Worm (Caenorhabditis elegans) whole organism, late embryonic: ENCODE data around the gene H38K22.6.

Source experiments
- C08G9.2 ChIP-seq: sonication (generic microtip); optimal IDR thresholded peaks from 2 replicates; lab custom pipeline; 2016; ENCODE audit warnings: mild to moderate bottlenecking, missing genetic modification characterization, moderate library complexity, missing compliant biosample characterization
- F13H6.1 ChIP-seq: sonication (generic microtip); optimal IDR thresholded peaks from 2 replicates; lab custom pipeline; 2016; ENCODE audit warnings: missing genetic modification characterization, missing compliant biosample characterization
- ceh-14 ChIP-seq: sonication (generic microtip); optimal IDR thresholded peaks from 2 replicates; lab custom pipeline; 2016; ENCODE audit warnings: missing genotype, missing genetic modification characterization, missing compliant biosample characterization
- ceh-18 ChIP-seq: sonication (generic microtip); optimal IDR thresholded peaks from 2 replicates; lab custom pipeline; 2016; ENCODE audit warnings: missing genetic modification characterization, missing compliant biosample characterization
- ceh-19 ChIP-seq: fragments of 200-800 bp; sonication (Bioruptor generic); optimal IDR thresholded peaks from 2 replicates; lab custom pipeline; 2018; ENCODE audit warnings: mild to moderate bottlenecking, missing genetic modification characterization, missing compliant biosample characterization
- ceh-2 ChIP-seq: sonication (generic microtip); optimal IDR thresholded peaks from 2 replicates; lab custom pipeline; 2016; ENCODE audit warnings: missing genotype, missing genetic modification characterization, missing compliant biosample characterization
- ceh-30 ChIP-seq: fragments of 150-350 bp; optimal IDR thresholded peaks from 2 replicates; lab custom pipeline; 2014; ENCODE audit warnings: missing biosample characterization, missing genetic modification characterization
- ceh-34 ChIP-seq: sonication (generic microtip); optimal IDR thresholded peaks from 2 replicates; lab custom pipeline; 2016; ENCODE audit warnings: mild to moderate bottlenecking, missing genetic modification characterization, missing compliant biosample characterization
- ceh-48 ChIP-seq: sonication (generic microtip); optimal IDR thresholded peaks from 2 replicates; lab custom pipeline; 2016; ENCODE audit warnings: missing genetic modification characterization, inconsistent platforms, missing compliant biosample characterization
- che-1 ChIP-seq: sonication (generic microtip); optimal IDR thresholded peaks from 2 replicates; lab custom pipeline; 2016; ENCODE audit warnings: mild to moderate bottlenecking, missing genetic modification characterization, missing compliant biosample characterization
- ets-4 ChIP-seq: sonication (generic microtip); optimal IDR thresholded peaks from 2 replicates; lab custom pipeline; 2016; ENCODE audit warnings: missing genetic modification characterization, missing compliant biosample characterization
- eyg-1 ChIP-seq: sonication (generic microtip); optimal IDR thresholded peaks from 2 replicates; lab custom pipeline; 2016; ENCODE audit warnings: missing genotype, missing genetic modification characterization, missing compliant biosample characterization
- fax-1 ChIP-seq: sonication (generic microtip); optimal IDR thresholded peaks from 2 replicates; lab custom pipeline; 2016; ENCODE audit warnings: missing genotype, missing genetic modification characterization, missing compliant biosample characterization
- fkh-10 ChIP-seq: fragments of 150-350 bp; optimal IDR thresholded peaks from 2 replicates; lab custom pipeline; 2014; ENCODE audit warnings: missing biosample characterization, missing genetic modification reagents, missing genetic modification characterization
- fkh-6 ChIP-seq: sonication (generic microtip); optimal IDR thresholded peaks from 2 replicates; lab custom pipeline; 2016; ENCODE audit warnings: missing genetic modification characterization, missing compliant biosample characterization
- hlh-13 ChIP-seq: fragments of 200-800 bp; sonication (Bioruptor generic); optimal IDR thresholded peaks from 2 replicates; lab custom pipeline; 2018; ENCODE audit warnings: mild to moderate bottlenecking, missing genetic modification characterization, missing compliant biosample characterization
- hlh-30 ChIP-seq: sonication (generic microtip); optimal IDR thresholded peaks from 2 replicates; lab custom pipeline; 2017; ENCODE audit warnings: antibody characterized with exemption, missing genetic modification characterization, missing compliant biosample characterization; ENCODE audit not compliant: insufficient read depth
- hlh-6 ChIP-seq: sonication (generic microtip); optimal IDR thresholded peaks from 2 replicates; lab custom pipeline; 2016; ENCODE audit warnings: missing genotype, missing genetic modification characterization, missing compliant biosample characterization
- hlh-8 ChIP-seq: sonication (generic microtip); optimal IDR thresholded peaks from 2 replicates; lab custom pipeline; 2016; ENCODE audit warnings: missing genotype, missing genetic modification characterization, missing compliant biosample characterization
- lim-6 ChIP-seq: sonication (generic microtip); optimal IDR thresholded peaks from 2 replicates; lab custom pipeline; 2016; ENCODE audit warnings: missing genetic modification characterization, missing compliant biosample characterization
- madf-2 ChIP-seq: sonication (generic microtip); optimal IDR thresholded peaks from 2 replicates; lab custom pipeline; 2017; ENCODE audit warnings: missing genetic modification characterization, missing compliant biosample characterization
- nfya-1 ChIP-seq: sonication (generic microtip); optimal IDR thresholded peaks from 2 replicates; lab custom pipeline; 2017; ENCODE audit warnings: missing genetic modification characterization, mild to moderate bottlenecking, missing compliant biosample characterization, antibody characterized with exemption, moderate library complexity
- nhr-232 ChIP-seq: sonication (generic microtip); optimal IDR thresholded peaks from 2 replicates; lab custom pipeline; 2016; ENCODE audit warnings: missing genetic modification characterization, missing compliant biosample characterization
- npax-4 ChIP-seq: sonication (generic microtip); optimal IDR thresholded peaks from 2 replicates; lab custom pipeline; 2016; ENCODE audit warnings: missing genetic modification characterization, missing compliant biosample characterization
- odd-2 ChIP-seq: sonication (generic microtip); optimal IDR thresholded peaks from 2 replicates; lab custom pipeline; 2017; ENCODE audit warnings: antibody characterized with exemption, mild to moderate bottlenecking, missing genetic modification characterization, missing compliant biosample characterization
- pag-3 ChIP-seq: sonication (generic microtip); optimal IDR thresholded peaks from 2 replicates; lab custom pipeline; 2016; ENCODE audit warnings: missing compliant biosample characterization, missing genetic modification characterization, borderline replicate concordance
- pat-9 ChIP-seq: fragments of 200-800 bp; sonication (Bioruptor generic); optimal IDR thresholded peaks from 2 replicates; lab custom pipeline; 2018; ENCODE audit warnings: mild to moderate bottlenecking, missing genetic modification characterization, moderate library complexity, missing compliant biosample characterization
- pha-2 ChIP-seq: sonication (generic microtip); optimal IDR thresholded peaks from 2 replicates; lab custom pipeline; 2017; ENCODE audit warnings: mild to moderate bottlenecking, missing genetic modification characterization, missing compliant biosample characterization
- pha-4 ChIP-seq: fragments of 150-350 bp; optimal IDR thresholded peaks from 2 replicates; lab custom pipeline; 2018; ENCODE audit warnings: missing biosample characterization, missing genetic modification reagents, missing genetic modification characterization
- pros-1 ChIP-seq: fragments of 150-350 bp; optimal IDR thresholded peaks from 2 replicates; lab custom pipeline; 2014; ENCODE audit warnings: missing biosample characterization, missing genetic modification reagents, missing genetic modification characterization
- ref-2 ChIP-seq: sonication (generic microtip); optimal IDR thresholded peaks from 2 replicates; lab custom pipeline; 2016; ENCODE audit warnings: missing genetic modification characterization, missing compliant biosample characterization
- rnt-1 ChIP-seq: sonication (generic microtip); optimal IDR thresholded peaks from 2 replicates; lab custom pipeline; 2016; ENCODE audit warnings: missing genetic modification characterization, missing compliant biosample characterization
- sdc-2 ChIP-seq: sonication (generic microtip); optimal IDR thresholded peaks from 2 replicates; lab custom pipeline; 2016; ENCODE audit warnings: missing genotype, missing genetic modification characterization, missing compliant biosample characterization
- sox-2 ChIP-seq: fragments of 200-800 bp; sonication (Bioruptor generic); IDR thresholded peaks from 2 replicates; pipeline ENCODE4 v1.3.6; 2022; ENCODE audit warnings: missing genetic modification reagents, missing genetic modification characterization, missing compliant biosample characterization
- syd-9 ChIP-seq: sonication (generic microtip); optimal IDR thresholded peaks from 2 replicates; lab custom pipeline; 2016; ENCODE audit warnings: mild to moderate bottlenecking, missing genetic modification characterization, moderate library complexity, missing compliant biosample characterization
- tbx-2 ChIP-seq: sonication (generic microtip); optimal IDR thresholded peaks from 2 replicates; lab custom pipeline; 2016; ENCODE audit warnings: missing genetic modification characterization, missing compliant biosample characterization
- tbx-7 ChIP-seq: sonication (generic microtip); optimal IDR thresholded peaks from 2 replicates; lab custom pipeline; 2016; ENCODE audit warnings: missing genotype, missing genetic modification characterization, missing compliant biosample characterization
- ttx-3 ChIP-seq: sonication (generic microtip); optimal IDR thresholded peaks from 2 replicates; lab custom pipeline; 2016; ENCODE audit warnings: missing genetic modification reagents, missing genetic modification characterization, missing compliant biosample characterization
- unc-42 ChIP-seq: sonication (generic microtip); optimal IDR thresholded peaks from 2 replicates; lab custom pipeline; 2016; ENCODE audit warnings: missing genotype, missing genetic modification characterization, missing compliant biosample characterization
- unc-55 ChIP-seq: sonication (generic microtip); optimal IDR thresholded peaks from 2 replicates; lab custom pipeline; 2017; ENCODE audit warnings: missing biosample characterization, missing genetic modification reagents, missing genetic modification characterization
- unc-86 ChIP-seq: sonication (generic microtip); optimal IDR thresholded peaks from 2 replicates; lab custom pipeline; 2016; ENCODE audit warnings: missing genetic modification characterization, missing compliant biosample characterization
- ztf-16 ChIP-seq: sonication (generic microtip); optimal IDR thresholded peaks from 2 replicates; lab custom pipeline; 2017; ENCODE audit warnings: missing genetic modification characterization, missing compliant biosample characterization

Gene H38K22.6

DNA sequence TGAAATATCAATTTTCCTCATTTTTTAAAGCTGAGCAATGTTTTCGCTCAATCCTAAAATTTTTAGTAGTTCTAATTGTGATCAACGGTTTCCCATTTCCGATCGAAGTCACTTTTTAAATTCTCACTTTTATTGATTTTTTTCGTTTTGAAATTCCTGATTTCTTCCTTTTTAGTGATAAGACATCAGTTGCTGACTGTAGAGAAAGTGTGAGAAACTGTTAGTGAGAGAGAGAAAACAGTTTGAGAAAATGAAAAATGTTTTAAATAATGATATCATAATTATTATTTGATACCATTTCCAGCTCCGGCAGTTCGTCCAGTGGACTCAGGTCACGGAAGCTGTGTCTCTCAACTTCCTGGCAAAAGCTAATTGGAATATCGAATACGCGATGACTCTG, 5.7 kb upstream of the H38K22.6 start:
- TF ChIP-seq ceh-34, result no peak
- no peak for TF ChIP-seq rnt-1 (tag; lab: Kevin White, UChicago)
- TF ChIP-seq hlh-13 (GFP tag; lab: Kevin White, UChicago), result no peak
- no peak for TF ChIP-seq F13H6.1 (tag; lab: Kevin White, UChicago)
- no peak for TF ChIP-seq pag-3
- TF ChIP-seq pat-9 (tag; lab: Kevin White, UChicago), result no peak

DNA sequence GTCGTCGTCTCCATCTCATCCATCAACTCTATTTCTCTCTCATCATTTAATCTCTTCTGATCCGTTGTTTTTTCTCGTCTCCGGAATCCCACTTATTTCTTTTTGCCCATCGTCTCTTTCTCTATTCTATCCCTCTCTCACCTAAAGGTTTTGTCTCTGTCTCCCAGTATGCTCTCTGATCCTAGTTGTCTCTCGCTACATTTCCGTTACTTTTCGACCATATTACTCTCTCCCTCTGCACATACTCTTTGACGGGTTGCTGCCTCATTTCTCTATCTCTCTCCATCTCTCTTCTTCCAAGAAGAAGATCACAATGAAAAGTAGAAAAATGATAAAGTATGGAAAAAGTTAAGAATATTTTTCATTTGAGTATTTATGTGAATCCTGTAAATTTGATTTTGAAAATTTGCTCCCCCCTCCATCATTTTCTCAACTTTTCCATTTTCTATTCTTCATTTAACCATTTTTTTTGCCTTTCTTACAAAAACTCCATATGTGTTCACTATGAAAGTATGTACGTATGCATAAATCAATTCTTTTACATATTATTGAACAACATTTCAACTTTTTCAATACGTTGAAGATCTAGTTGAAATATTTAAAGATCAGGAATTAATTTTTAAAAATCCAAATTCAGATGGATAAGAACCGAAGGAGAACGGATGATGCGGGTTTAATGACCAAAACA, 3.0 kb upstream of the H38K22.6 start, which contains the start of gene tag-131:
TSS of gene tag-131 (plus strand) at position 638 of the 688 bp plus-strand sequence.
- TF ChIP-seq hlh-30 (tag; lab: Kevin White, UChicago) (no peak), unc-55 (GFP tag; lab: Kevin White, UChicago) (peak; percentile 81), ceh-18 (tag; lab: Kevin White, UChicago) (peak; percentile 36), nfya-1 (tag; lab: Kevin White, UChicago) (peak; percentile 63), fkh-10 (GFP tag; lab: Kevin White, UChicago) (no peak), tbx-2 (tag; lab: Kevin White, UChicago) (peak; percentile 31), unc-42 (tag; lab: Kevin White, UChicago) (no peak), fax-1 (tag; lab: Kevin White, UChicago) (no peak), ceh-30 (tag; lab: Kevin White, UChicago) (no peak), odd-2 (tag; lab: Kevin White, UChicago) (no peak), fkh-6 (tag; lab: Kevin White, UChicago) (no peak)

DNA sequence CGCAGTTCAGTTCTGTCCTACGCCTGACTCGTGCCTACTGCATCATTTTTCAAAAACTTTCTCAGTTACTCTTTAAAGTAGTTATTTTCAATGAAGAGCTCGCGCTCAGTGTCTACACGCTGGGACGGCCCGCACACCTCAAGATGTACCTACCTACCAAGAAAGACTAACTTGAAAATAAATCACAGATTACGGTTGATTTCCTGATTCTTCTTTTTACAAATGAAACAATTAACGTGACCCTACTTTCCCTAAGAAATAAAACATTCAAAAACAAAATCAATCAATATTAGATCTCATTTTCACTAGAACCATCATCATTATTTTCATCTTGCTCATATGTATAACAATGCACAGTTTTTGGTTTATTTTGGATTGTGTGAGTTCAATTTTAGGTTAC, 1.2 kb downstream of the H38K22.6 start, which contains the start of gene H38K22.7:
TSS of gene H38K22.7 (plus strand) at position 301 of the 400 bp plus-strand sequence.
- TF ChIP-seq eyg-1 (tag; lab: Kevin White, UChicago), result no peak
- TF ChIP-seq ttx-3 (tag; lab: Kevin White, UChicago), result no peak
- TF ChIP-seq ceh-18 (tag; lab: Kevin White, UChicago), result no peak
- TF ChIP-seq pros-1 (tag; lab: Kevin White, UChicago), result no peak
- TF ChIP-seq fkh-10 (GFP tag; lab: Kevin White, UChicago), result no peak
- no peak for TF ChIP-seq ceh-2 (tag; lab: Kevin White, UChicago)
- TF ChIP-seq ref-2 (tag; lab: Kevin White, UChicago), result no peak
- TF ChIP-seq ceh-34, result no peak
- TF ChIP-seq fax-1 (tag; lab: Kevin White, UChicago), result no peak
- TF ChIP-seq tbx-7 (tag; lab: Kevin White, UChicago), result no peak
- TF ChIP-seq syd-9 (tag; lab: Kevin White, UChicago), result no peak
- no peak for TF ChIP-seq lim-6 (tag; lab: Kevin White, UChicago)
- no peak for TF ChIP-seq tbx-2 (tag; lab: Kevin White, UChicago)
- no peak for TF ChIP-seq hlh-6 (tag; lab: Kevin White, UChicago)
- no peak for TF ChIP-seq che-1 (tag; lab: Kevin White, UChicago)
- no peak for TF ChIP-seq sox-2 (GFP tag; lab: Robert Waterston, UW)
- TF ChIP-seq pat-9 (tag; lab: Kevin White, UChicago), result no peak

DNA sequence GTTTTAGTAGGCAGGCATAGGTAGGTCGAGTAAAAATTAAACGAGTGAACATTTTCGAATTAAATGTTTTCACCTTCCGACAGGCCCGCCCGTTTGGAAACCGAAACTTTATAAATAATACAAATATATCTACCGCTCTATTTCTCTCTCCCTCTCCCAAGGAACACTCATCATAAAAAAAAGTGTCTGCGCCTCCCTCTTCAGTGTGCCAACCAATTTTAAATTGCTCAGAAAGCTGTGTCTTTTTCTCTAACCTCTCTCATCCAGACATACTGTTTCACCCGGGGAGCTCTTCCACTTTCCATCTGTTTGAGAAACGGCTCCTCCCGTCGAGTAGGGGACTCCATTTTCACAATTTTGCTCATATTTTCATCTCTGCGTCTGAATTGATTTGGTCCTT, 2.9 kb downstream of the H38K22.6 start:
- TF ChIP-seq ceh-14 (tag; lab: Kevin White, UChicago) (peak; percentile 12), ceh-18 (tag; lab: Kevin White, UChicago) (peak; percentile 22), pha-4 (no peak), unc-42 (tag; lab: Kevin White, UChicago) (peak; percentile 21), nfya-1 (tag; lab: Kevin White, UChicago) (peak; percentile 8), ztf-16 (tag; lab: Kevin White, UChicago) (no peak), hlh-30 (tag; lab: Kevin White, UChicago) (no peak), pros-1 (tag; lab: Kevin White, UChicago) (no peak)

DNA sequence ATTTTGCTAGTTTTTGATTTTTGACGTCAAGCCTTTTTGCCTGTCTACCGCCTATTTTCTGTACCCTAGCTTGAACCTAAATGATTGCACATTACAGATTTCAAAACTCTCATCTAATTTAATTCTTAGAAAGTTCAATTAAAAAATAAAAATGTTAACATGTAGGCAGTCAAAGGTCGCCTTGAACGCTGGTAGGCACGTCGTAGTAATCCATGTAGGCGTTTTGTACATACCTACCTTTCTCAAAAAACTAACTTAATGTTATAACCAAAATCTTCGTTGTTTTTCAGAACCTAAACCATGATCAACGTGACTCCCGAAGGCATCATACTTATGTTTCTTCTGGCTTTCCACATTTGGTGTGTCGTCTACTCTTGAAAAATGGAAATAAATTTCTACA, 3.6 kb downstream of the H38K22.6 start, which contains the start of gene H38K22.9:
TSS of gene H38K22.9 (plus strand) at position 301 of the 400 bp plus-strand sequence.
- TF ChIP-seq unc-86 (tag; lab: Kevin White, UChicago), result no peak
- no peak for TF ChIP-seq ceh-48 (tag; lab: Kevin White, UChicago)
- no peak for TF ChIP-seq sdc-2
- TF ChIP-seq hlh-8, result no peak
- no peak for TF ChIP-seq npax-4 (tag; lab: Kevin White, UChicago)
- no peak for TF ChIP-seq nhr-232 (tag; lab: Kevin White, UChicago)
- no peak for TF ChIP-seq ets-4 (tag; lab: Kevin White, UChicago)
- no peak for TF ChIP-seq pha-2
- TF ChIP-seq madf-2, result no peak
- no peak for TF ChIP-seq pha-4
- TF ChIP-seq ceh-19 (GFP tag; lab: Kevin White, UChicago), result no peak
- no peak for TF ChIP-seq F13H6.1 (tag; lab: Kevin White, UChicago)
- no peak for TF ChIP-seq C08G9.2 (tag; lab: Kevin White, UChicago)
- no peak for TF ChIP-seq hlh-6 (tag; lab: Kevin White, UChicago)
- TF ChIP-seq unc-55 (GFP tag; lab: Kevin White, UChicago), result no peak
- no peak for TF ChIP-seq eyg-1 (tag; lab: Kevin White, UChicago)
